Worm (Caenorhabditis elegans) whole organism, L1 larva: ENCODE results near the gene cpr-9.
"Not testable (repeated sequence)": the region's sequence is repeated elsewhere in the genome, so short reads cannot be mapped to it uniquely, and the experiment has no call there.

Source experiments
- C04F5.9 ChIP-seq: sonication (generic microtip); optimal IDR thresholded peaks from 2 replicates; lab custom pipeline; 2016; ENCODE audit warnings: missing genetic modification characterization, missing compliant biosample characterization
- F16B12.6 ChIP-seq: fragments of 150-350 bp; optimal IDR thresholded peaks from 2 replicates; lab custom pipeline; 2014; ENCODE audit warnings: missing biosample characterization, missing genetic modification characterization
- Y116A8C.19 ChIP-seq: sonication (generic microtip); optimal IDR thresholded peaks from 2 replicates; lab custom pipeline; 2016; ENCODE audit warnings: missing compliant biosample characterization, missing genetic modification characterization, borderline replicate concordance
- aly-2 ChIP-seq: fragments of 150-350 bp; optimal IDR thresholded peaks from 2 replicates; lab custom pipeline; 2014; ENCODE audit warnings: missing biosample characterization, missing genetic modification characterization
- ama-1 ChIP-seq: fragments of 150-350 bp; optimal IDR thresholded peaks from 2 replicates; lab custom pipeline; 2014
- blmp-1 ChIP-seq: fragments of 150-350 bp; optimal IDR thresholded peaks from 2 replicates; lab custom pipeline; 2014; ENCODE audit warnings: missing biosample characterization, missing genetic modification characterization
- ceh-82 ChIP-seq, 3 experiments: fragments of 150-350 bp in 1 of 3; sonication (generic microtip) in 2 of 3; optimal IDR thresholded peaks; 2 replicates each; lab custom pipeline; 2014 to 2017; ENCODE audit warnings: missing biosample characterization in 3 of 3, missing genetic modification characterization in 3 of 3
- ceh-88 ChIP-seq: fragments of 200-800 bp; sonication (Bioruptor generic); IDR thresholded peaks from 2 replicates; pipeline ENCODE4 v1.3.6; 2022; ENCODE audit warnings: missing genetic modification characterization, missing compliant biosample characterization
- ceh-90 ChIP-seq: sonication (generic microtip); optimal IDR thresholded peaks from 2 replicates; lab custom pipeline; 2016; ENCODE audit warnings: missing genetic modification characterization, missing compliant biosample characterization
- dpl-1 ChIP-seq, 3 experiments: fragments of 150-350 bp in 2 of 3; sonication (generic microtip) in 1 of 3; optimal IDR thresholded peaks; 2 replicates each; lab custom pipeline; 2014 to 2017; ENCODE audit warnings: missing biosample characterization in 3 of 3, missing genetic modification characterization in 3 of 3, missing genetic modification reagents in 3 of 3
- efl-1 ChIP-seq, 4 experiments: fragments of 150-350 bp; optimal IDR thresholded peaks in 3 of 4; peaks in 1 of 4; 1 replicate in 1 of 4; 2 replicates in 3 of 4; lab custom pipeline; 2014; ENCODE audit warnings: missing biosample characterization in 2 of 4, missing genetic modification characterization in 2 of 4, missing genetic modification reagents in 2 of 4
- egl-27 ChIP-seq, 2 experiments: fragments of 150-350 bp in 1 of 2; sonication (generic microtip); optimal IDR thresholded peaks; 3 replicates each; lab custom pipeline; 2017 to 2018; ENCODE audit warnings: missing biosample characterization in 2 of 2, missing genetic modification characterization in 2 of 2, missing genetic modification reagents in 2 of 2
- elt-2 ChIP-seq: sonication (generic microtip); optimal IDR thresholded peaks from 2 replicates; lab custom pipeline; 2016; ENCODE audit warnings: missing genetic modification characterization, mild to moderate bottlenecking, inconsistent platforms, missing compliant biosample characterization, missing genetic modification reagents
- elt-3 ChIP-seq, 6 experiments: fragments of 150-350 bp in 1 of 6; sonication (generic microtip); optimal IDR thresholded peaks; 2 replicates each; lab custom pipeline; 2017 to 2018; ENCODE audit warnings: missing biosample characterization in 6 of 6, missing genetic modification characterization in 6 of 6, inconsistent platforms in 1 of 6
- fkh-4 ChIP-seq: sonication (generic microtip); optimal IDR thresholded peaks from 2 replicates; lab custom pipeline; 2016; ENCODE audit warnings: missing compliant biosample characterization, missing genetic modification characterization, borderline replicate concordance
- grh-1 ChIP-seq: fragments of 200-800 bp; sonication (Bioruptor generic); IDR thresholded peaks from 2 replicates; pipeline ENCODE4 v1.3.6; 2022; ENCODE audit warnings: missing genetic modification reagents, missing genetic modification characterization, missing compliant biosample characterization
- irx-1 ChIP-seq: sonication (generic microtip); optimal IDR thresholded peaks from 2 replicates; lab custom pipeline; 2016; ENCODE audit warnings: missing genetic modification characterization, missing compliant biosample characterization
- isw-1 ChIP-seq: fragments of 200-800 bp; sonication (Bioruptor generic); IDR thresholded peaks from 2 replicates; pipeline ENCODE4 v1.3.6; 2022; ENCODE audit warnings: missing genetic modification characterization, missing compliant biosample characterization
- jun-1 ChIP-seq: fragments of 150-350 bp; optimal IDR thresholded peaks from 2 replicates; lab custom pipeline; 2014; ENCODE audit warnings: missing biosample characterization, missing genetic modification reagents, missing genetic modification characterization
- lin-14 ChIP-seq: fragments of 200-800 bp; sonication (Bioruptor generic); optimal IDR thresholded peaks from 2 replicates; lab custom pipeline; 2018; ENCODE audit warnings: mild to moderate bottlenecking, missing genetic modification characterization, moderate library complexity, missing compliant biosample characterization
- lin-35 ChIP-seq, 2 experiments: fragments of 150-350 bp; optimal IDR thresholded peaks; 2 replicates each; lab custom pipeline; 2014; ENCODE audit warnings: missing biosample characterization in 2 of 2, missing genetic modification characterization in 2 of 2, missing genetic modification reagents in 2 of 2
- lsy-2 ChIP-seq, 2 experiments: fragments of 150-350 bp; optimal IDR thresholded peaks; 2 replicates each; lab custom pipeline; 2014; ENCODE audit warnings: missing biosample characterization in 2 of 2, missing genetic modification characterization in 2 of 2
- mab-9 ChIP-seq: fragments of 200-800 bp; sonication (Bioruptor generic); IDR thresholded peaks from 2 replicates; pipeline ENCODE4 v1.3.6; 2022; ENCODE audit warnings: missing genetic modification reagents, missing genetic modification characterization, missing compliant biosample characterization
- mdl-1 ChIP-seq, 2 experiments: fragments of 150-350 bp; optimal IDR thresholded peaks; 2 replicates each; lab custom pipeline; 2014 to 2017; ENCODE audit warnings: missing biosample characterization in 2 of 2, missing genetic modification characterization in 2 of 2, inconsistent platforms in 1 of 2
- nhr-12 ChIP-seq: sonication (generic microtip); optimal IDR thresholded peaks from 2 replicates; lab custom pipeline; 2017; ENCODE audit warnings: missing biosample characterization, missing genetic modification characterization
- nhr-19 ChIP-seq: fragments of 200-800 bp; sonication (Bioruptor generic); conservative IDR thresholded peaks from 2 replicates; pipeline ENCODE4 v1.3.6; 2022; ENCODE audit warnings: missing genetic modification characterization, missing compliant biosample characterization
- nhr-20 ChIP-seq: sonication (generic microtip); optimal IDR thresholded peaks from 2 replicates; lab custom pipeline; 2016; ENCODE audit warnings: mild to moderate bottlenecking, missing genetic modification characterization, missing compliant biosample characterization
- nhr-71 ChIP-seq: sonication (generic microtip); optimal IDR thresholded peaks from 2 replicates; lab custom pipeline; 2016; ENCODE audit warnings: mild to moderate bottlenecking, missing genetic modification characterization, moderate library complexity, missing compliant biosample characterization
- nhr-84 ChIP-seq: sonication (generic microtip); optimal IDR thresholded peaks from 2 replicates; lab custom pipeline; 2017; ENCODE audit warnings: missing biosample characterization, missing genetic modification characterization
- nhr-85 ChIP-seq: sonication (generic microtip); peaks from one replicate; lab custom pipeline; 2016; ENCODE audit warnings: missing genetic modification characterization, inconsistent platforms, missing compliant biosample characterization
- pag-3 ChIP-seq: sonication (generic microtip); optimal IDR thresholded peaks from 2 replicates; lab custom pipeline; 2017; ENCODE audit warnings: missing genetic modification characterization, mild to moderate bottlenecking, missing compliant biosample characterization, antibody characterized with exemption, borderline replicate concordance; ENCODE audit not compliant: insufficient read depth
- pax-3 ChIP-seq: fragments of 200-800 bp; sonication (Bioruptor generic); optimal IDR thresholded peaks from 2 replicates; lab custom pipeline; 2018; ENCODE audit warnings: mild to moderate bottlenecking, missing genetic modification characterization, moderate library complexity, missing compliant biosample characterization
- pqm-1 ChIP-seq: sonication (generic microtip); optimal IDR thresholded peaks from 3 replicates; lab custom pipeline; 2017; ENCODE audit warnings: missing biosample characterization, missing genetic modification characterization
- snu-23 ChIP-seq: sonication (generic microtip); optimal IDR thresholded peaks from 2 replicates; lab custom pipeline; 2016; ENCODE audit warnings: missing genetic modification characterization, missing compliant biosample characterization
- sox-4 ChIP-seq: sonication (generic microtip); optimal IDR thresholded peaks from 2 replicates; lab custom pipeline; 2016; ENCODE audit warnings: missing genetic modification characterization, missing compliant biosample characterization
- sptf-1 ChIP-seq: fragments of 150-350 bp; optimal IDR thresholded peaks from 2 replicates; lab custom pipeline; 2014; ENCODE audit warnings: missing biosample characterization, missing genetic modification characterization
- swsn-7 ChIP-seq: sonication (generic microtip); optimal IDR thresholded peaks from 2 replicates; lab custom pipeline; 2016; ENCODE audit warnings: missing genetic modification characterization, missing compliant biosample characterization
- unc-130 ChIP-seq: fragments of 150-350 bp; optimal IDR thresholded peaks from 2 replicates; lab custom pipeline; 2017; ENCODE audit warnings: missing biosample characterization, missing genetic modification characterization, inconsistent platforms

The cpr-9 gene

DNA sequence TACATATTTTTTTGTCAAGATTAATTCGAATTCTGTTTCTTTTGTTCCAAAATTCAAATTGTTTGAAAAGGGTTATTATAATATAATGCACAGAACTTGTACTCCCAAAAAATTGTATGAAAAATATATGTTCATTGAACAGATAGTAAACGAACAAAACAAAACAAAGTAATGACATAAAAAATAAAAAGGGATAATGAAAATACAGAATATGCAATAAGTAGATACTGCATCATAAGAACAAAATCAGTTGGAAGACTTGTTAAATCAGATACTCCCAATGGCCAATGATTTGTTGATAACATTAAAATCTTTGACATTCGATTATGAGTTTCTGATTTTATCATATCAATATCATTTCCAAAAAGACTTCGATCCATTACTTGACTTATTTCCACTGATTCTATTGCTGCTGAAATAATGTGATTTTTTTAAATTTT, 1.7 kb downstream of the cpr-9 start:
- no peak for TF ChIP-seq nhr-12 (tag; lab: Kevin White, UChicago)
- TF ChIP-seq nhr-71 (tag; lab: Kevin White, UChicago) = peak; percentile 14
- peak; percentile 18 for TF ChIP-seq elt-2 (tag; lab: Kevin White, UChicago)
- peak; percentile 71 for TF ChIP-seq aly-2 (tag; lab: Kevin White, UChicago)
- TF ChIP-seq efl-1 (optimal IDR thresholded peaks at IDR 0.05; lab: Kevin White, UChicago) = no peak
- peak in 1 of 2 experiments; percentile 73 for TF ChIP-seq efl-1 (GFP tag; optimal IDR thresholded peaks at IDR 0.05 in 1 of 2; lab: Kevin White, UChicago)

DNA sequence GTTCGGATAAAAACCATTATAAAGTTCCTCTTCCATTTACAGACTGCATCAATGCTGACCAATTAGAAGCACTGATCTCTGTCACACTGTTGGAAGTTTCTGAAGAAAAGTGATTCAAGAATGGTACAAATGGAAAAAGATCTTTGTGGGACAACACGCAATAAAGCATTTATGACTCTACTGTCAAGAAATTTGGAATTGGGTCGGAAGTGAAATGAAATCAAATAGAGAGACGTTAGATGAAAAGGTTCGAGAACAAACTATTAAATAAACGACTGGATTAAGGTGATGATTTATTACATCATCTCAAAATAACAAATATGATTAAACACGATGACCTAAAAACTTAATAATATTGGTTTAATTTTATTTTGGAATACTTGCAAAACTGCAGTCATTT, 3.6 kb downstream of the cpr-9 start, which contains the start of gene F57F5.3:
F57F5.3 (minus strand) TSS at position 101 of the 400 bp plus-strand sequence.
- TF ChIP-seq grh-1 (GFP tag; lab: Robert Waterston, UW) (no peak), ama-1 (lab: Kevin White, UChicago) (no peak), unc-130 (no peak), sptf-1 (tag; lab: Kevin White, UChicago) (no peak), swsn-7 (tag; lab: Kevin White, UChicago) (no peak)

DNA sequence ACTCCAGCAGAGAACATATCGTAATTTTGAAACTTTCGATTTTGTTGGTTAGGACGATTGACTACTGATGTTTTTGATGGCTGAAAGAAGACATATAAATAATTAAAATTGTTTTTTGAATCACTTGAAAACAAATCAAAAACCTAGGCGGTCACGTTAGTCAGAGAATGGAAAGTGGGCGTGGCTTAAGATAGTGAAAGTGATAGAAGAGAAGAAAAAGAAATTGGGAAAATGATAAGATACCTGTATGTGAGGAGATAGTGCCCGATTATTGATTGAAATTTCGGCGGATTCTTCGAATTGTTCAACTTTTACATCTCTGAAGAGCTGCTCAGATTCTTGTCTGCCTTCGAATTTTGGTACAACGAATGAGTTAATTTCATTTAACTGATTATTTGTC, 8.8 kb downstream of the cpr-9 start:
- TF ChIP-seq pag-3 (no peak), lin-35 (GFP tag; optimal IDR thresholded peaks at IDR 0.05; lab: Kevin White, UChicago) (peak in 1 of 2 experiments; percentile 2), blmp-1 (tag; lab: Kevin White, UChicago) (peak; percentile 97), nhr-71 (tag; lab: Kevin White, UChicago) (peak; percentile 22), efl-1 (optimal IDR thresholded peaks at IDR 0.05; lab: Kevin White, UChicago) (no peak), efl-1 (GFP tag; optimal IDR thresholded peaks at IDR 0.05 in 1 of 2; lab: Kevin White, UChicago) (peak in 1 of 2 experiments; percentile 86), nhr-20 (tag; lab: Kevin White, UChicago) (peak; percentile 14), egl-27 (tag; optimal IDR thresholded peaks at IDR 0.05; lab: Kevin White, UChicago) (no peak), snu-23 (peak; percentile 10), elt-3 (tag; optimal IDR thresholded peaks at IDR 0.05; lab: Kevin White, UChicago) (peak in 5 of 6 experiments; percentile 49 to 94 (median 71)), nhr-85 (peak; percentile 53), lin-14 (GFP tag; lab: Kevin White, UChicago) (peak; percentile 11)

DNA sequence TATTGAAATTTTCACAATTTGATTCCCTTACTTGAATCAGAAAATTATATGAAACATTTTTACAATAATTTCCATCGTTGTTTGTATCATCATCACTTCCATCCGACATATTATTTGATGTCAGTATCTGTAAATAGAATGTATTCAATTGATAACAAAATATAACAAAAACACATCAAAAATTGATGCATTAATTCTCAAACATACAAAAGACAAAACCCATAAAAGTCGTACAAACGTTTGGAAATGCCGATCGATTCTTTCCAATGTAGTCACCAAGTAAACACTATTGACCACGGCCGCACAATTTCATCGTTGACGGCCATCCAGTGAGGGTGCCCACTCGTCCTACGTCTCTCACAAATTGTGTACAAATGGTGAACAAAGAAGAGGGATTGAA, 10.4 kb downstream of the cpr-9 start, which contains the start of gene add-2:
add-2 (minus strand) TSS at position 109 of the 400 bp plus-strand sequence.
- TF ChIP-seq pag-3 (no peak), elt-2 (tag; lab: Kevin White, UChicago) (peak; percentile 55)

DNA sequence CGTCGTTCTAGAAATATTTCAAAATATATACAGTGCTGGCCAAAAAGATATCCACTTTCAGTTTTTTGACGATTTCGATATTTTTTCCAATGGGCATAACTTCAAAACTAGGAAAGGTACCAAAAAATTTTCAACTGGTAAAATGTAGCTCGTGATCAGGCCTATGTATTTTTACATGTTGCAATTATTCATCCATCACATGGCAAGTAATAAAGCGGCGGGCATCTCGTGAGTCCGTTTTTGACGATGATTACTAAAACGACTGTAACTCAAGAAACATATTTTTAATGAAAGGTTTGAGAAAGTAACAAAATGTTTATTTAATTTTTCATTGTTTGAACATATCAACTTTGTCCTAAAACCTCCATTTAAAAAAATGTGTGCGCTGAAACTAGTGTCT, 17.2 kb downstream of the cpr-9 start, which contains the start of gene F10C2.3:
F10C2.3 (plus strand) TSS at position 301 of the 400 bp plus-strand sequence.
- TF ChIP-seq lin-14 (GFP tag; lab: Kevin White, UChicago); ceh-90 (tag; lab: Kevin White, UChicago); ceh-82 (tag; optimal IDR thresholded peaks at IDR 0.05; lab: Kevin White, UChicago): not testable (repeated sequence)
- TF ChIP-seq, all 84 proteins: peak for 0; not testable (repeated sequence) for 84

DNA sequence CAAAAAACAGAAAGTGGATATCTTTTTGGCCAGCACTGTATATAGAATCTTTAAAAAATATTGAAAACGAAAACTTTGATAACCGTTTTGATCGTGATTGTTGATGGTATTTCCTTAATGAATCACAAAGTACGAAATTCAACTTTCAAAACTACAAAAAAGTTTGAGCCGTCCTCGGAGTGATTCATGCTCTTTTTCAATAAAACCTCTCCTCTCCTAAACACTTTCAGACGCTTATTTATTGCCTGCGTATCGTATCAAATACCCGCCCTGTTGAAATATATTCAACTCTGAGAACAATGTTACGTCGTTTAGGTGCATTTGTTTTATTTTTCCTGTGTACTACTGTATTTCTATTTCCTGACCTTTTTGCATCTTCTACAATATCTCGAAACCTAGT, 18.1 kb downstream of the cpr-9 start:
- no peak for TF ChIP-seq unc-130
- TF ChIP-seq pqm-1 = no peak

DNA sequence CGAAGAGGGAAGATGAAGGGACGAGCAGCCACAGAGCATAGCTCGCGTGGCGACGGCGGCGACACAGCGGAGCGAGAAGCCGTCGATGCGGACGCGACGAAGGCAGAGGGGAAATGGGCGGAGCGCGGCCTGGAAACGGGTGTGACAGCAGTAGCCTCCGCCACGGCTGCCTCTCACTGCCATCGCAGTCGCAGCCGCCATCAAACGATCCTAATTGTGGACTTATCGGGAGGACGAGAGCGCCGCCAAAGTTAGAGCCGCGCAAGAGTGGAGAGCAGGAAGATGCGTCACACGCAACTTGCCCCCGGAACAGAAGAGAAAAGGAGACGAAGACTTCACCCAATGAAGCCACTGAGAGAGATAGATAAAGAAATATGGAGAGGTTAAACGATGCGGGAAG, 21.4 kb downstream of the cpr-9 start:
- TF ChIP-seq dpl-1 (GFP tag; optimal IDR thresholded peaks at IDR 0.05; lab: Kevin White, UChicago) = no peak
- TF ChIP-seq F16B12.6 (tag; lab: Kevin White, UChicago) = no peak
- TF ChIP-seq isw-1 (GFP tag; lab: Robert Waterston, UW) = no peak; the same call in 1 of the 2 replicates
- TF ChIP-seq blmp-1 (tag; lab: Kevin White, UChicago) = no peak
- TF ChIP-seq fkh-4 = no peak
- TF ChIP-seq nhr-84 = no peak
- TF ChIP-seq irx-1 = peak; percentile 26
- no peak for TF ChIP-seq C04F5.9
- TF ChIP-seq ceh-88 = no peak
- TF ChIP-seq ama-1 (lab: Kevin White, UChicago) = no peak
- TF ChIP-seq mdl-1 (tag; optimal IDR thresholded peaks at IDR 0.05; lab: Kevin White, UChicago) = peak in 1 of 2 experiments; percentile 8
- TF ChIP-seq nhr-85 = no peak
- no peak for TF ChIP-seq Y116A8C.19 (tag; lab: Kevin White, UChicago)
- TF ChIP-seq pag-3 = no peak
- peak in 1 of 2 experiments; percentile 3 for TF ChIP-seq lsy-2 (tag; optimal IDR thresholded peaks at IDR 0.05; lab: Kevin White, UChicago)
- no peak for TF ChIP-seq pax-3 (tag; lab: Kevin White, UChicago)
- 0 out of 2 replicates have a peak, but pooled peaks have one; percentile 6 for TF ChIP-seq nhr-19 (GFP tag; lab: Robert Waterston, UW)
- no peak for TF ChIP-seq jun-1
- TF ChIP-seq sox-4 (tag; lab: Kevin White, UChicago) = no peak
- TF ChIP-seq mab-9 (GFP tag; lab: Robert Waterston, UW) = no peak
- TF ChIP-seq pqm-1 = no peak
